Fruit fly (Drosophila melanogaster) whole organism, embryonic: ENCODE measurements around the gene CG14971.

ENCODE experiments used
- ATbp ChIP-seq: fragments of 200-800 bp; sonication (Bioruptor generic); optimal IDR thresholded peaks from 2 replicates; lab custom pipeline; 2017; ENCODE audit warnings: missing biosample characterization, mild to moderate bottlenecking, missing genetic modification characterization, missing genetic modification reagents
- Ada2b ChIP-seq: fragments of 200-800 bp; sonication (Bioruptor generic); IDR thresholded peaks from 2 replicates; pipeline ENCODE4 v1.3.6; 2022; ENCODE audit warnings: missing biosample characterization, missing genetic modification characterization
- Atf6 ChIP-seq: fragments of 200-800 bp; sonication (Bioruptor generic); IDR thresholded peaks from 2 replicates; pipeline ENCODE4 v1.3.6; 2022; ENCODE audit warnings: missing biosample characterization, missing genetic modification characterization
- B-H1 ChIP-seq: fragments of 200-800 bp; sonication (Bioruptor generic); IDR thresholded peaks from 3 replicates; pipeline ENCODE4 v1.3.6; 2022; ENCODE audit warnings: missing biosample characterization, missing genetic modification characterization
- CG10565 ChIP-seq: fragments of 200-800 bp; sonication (Bioruptor generic); optimal IDR thresholded peaks from 3 replicates; lab custom pipeline; 2016; ENCODE audit warnings: missing biosample characterization, mild to moderate bottlenecking, missing genetic modification characterization
- CG11456 ChIP-seq: fragments of 200-800 bp; sonication (Bioruptor generic); IDR thresholded peaks from 3 replicates; pipeline ENCODE4 v1.3.6; 2022; ENCODE audit warnings: missing biosample characterization, missing genetic modification characterization
- CG11504 ChIP-seq: fragments of 200-800 bp; sonication (Bioruptor generic); optimal IDR thresholded peaks from 3 replicates; lab custom pipeline; 2019; ENCODE audit warnings: missing biosample characterization, mild to moderate bottlenecking, missing genetic modification characterization, moderate library complexity
- CG12071 ChIP-seq: fragments of 200-800 bp; sonication (Bioruptor generic); optimal IDR thresholded peaks from 3 replicates; lab custom pipeline; 2018; ENCODE audit warnings: missing biosample characterization, mild to moderate bottlenecking, missing genetic modification characterization
- CG13894 ChIP-seq: fragments of 200-800 bp; sonication (Bioruptor generic); optimal IDR thresholded peaks from 3 replicates; lab custom pipeline; 2018; ENCODE audit warnings: missing biosample characterization, mild to moderate bottlenecking, missing genetic modification characterization, moderate library complexity
- CG15514 ChIP-seq: fragments of 200-800 bp; sonication (Bioruptor generic); optimal IDR thresholded peaks from 3 replicates; lab custom pipeline; 2017; ENCODE audit warnings: missing biosample characterization, missing genetic modification characterization, mild to moderate bottlenecking, moderate library complexity, missing genetic modification reagents
- CG1602 ChIP-seq: fragments of 200-800 bp; sonication (Bioruptor generic); optimal IDR thresholded peaks from 3 replicates; lab custom pipeline; 2016; ENCODE audit warnings: missing biosample characterization, missing genetic modification characterization
- CG18011 ChIP-seq: fragments of 200-800 bp; sonication (Bioruptor generic); optimal IDR thresholded peaks from 2 replicates; lab custom pipeline; 2017; ENCODE audit warnings: missing biosample characterization, missing genetic modification characterization, mild to moderate bottlenecking, moderate library complexity, missing genotype
- CG18599 ChIP-seq: fragments of 200-800 bp; sonication (Bioruptor generic); optimal IDR thresholded peaks from 3 replicates; lab custom pipeline; 2017; ENCODE audit warnings: missing biosample characterization, missing genetic modification characterization, mild to moderate bottlenecking, moderate library complexity, missing genetic modification reagents
- CG30020 ChIP-seq: fragments of 200-800 bp; optimal IDR thresholded peaks from 2 replicates; lab custom pipeline; 2019; ENCODE audit warnings: missing biosample characterization, mild to moderate bottlenecking, missing genetic modification characterization, moderate library complexity
- CG31441 ChIP-seq: fragments of 200-800 bp; sonication (Bioruptor generic); IDR thresholded peaks from 2 replicates; pipeline ENCODE4 v1.3.6; 2022; ENCODE audit warnings: missing biosample characterization, missing genetic modification characterization
- CG32532 ChIP-seq: fragments of 200-800 bp; sonication (Bioruptor generic); IDR thresholded peaks from 2 replicates; pipeline ENCODE4 v1.3.6; 2022; ENCODE audit warnings: missing biosample characterization, missing genetic modification characterization
- CG33557 ChIP-seq: fragments of 200-800 bp; sonication (Bioruptor generic); optimal IDR thresholded peaks from 2 replicates; lab custom pipeline; 2019; ENCODE audit warnings: missing biosample characterization, mild to moderate bottlenecking, missing genetic modification characterization, moderate library complexity
- CG34224 ChIP-seq: fragments of 200-800 bp; sonication (Bioruptor generic); IDR thresholded peaks from 3 replicates; pipeline ENCODE4 v1.3.6; 2022; ENCODE audit warnings: missing biosample characterization, missing genetic modification characterization; ENCODE audit not compliant: partially characterized antibody
- CG3995 ChIP-seq: fragments of 200-800 bp; sonication (Bioruptor generic); optimal IDR thresholded peaks from 3 replicates; lab custom pipeline; 2016; ENCODE audit warnings: missing biosample characterization, missing genetic modification characterization
- CG4730 ChIP-seq: fragments of 200-800 bp; sonication (Bioruptor generic); IDR thresholded peaks from 2 replicates; pipeline ENCODE4 v1.3.6; 2022; ENCODE audit warnings: missing biosample characterization, missing genetic modification characterization
- CG6854 ChIP-seq: fragments of 200-800 bp; sonication (Bioruptor generic); optimal IDR thresholded peaks from 3 replicates; lab custom pipeline; 2017; ENCODE audit warnings: missing biosample characterization, mild to moderate bottlenecking, missing genetic modification characterization
- CTCF ChIP-seq: fragments of 200-800 bp; sonication (Bioruptor generic); optimal IDR thresholded peaks from 2 replicates; lab custom pipeline; 2017; ENCODE audit warnings: missing biosample characterization, mild to moderate bottlenecking, missing genetic modification characterization, moderate library complexity
- Dip3 ChIP-seq: fragments of 200-800 bp; sonication (Bioruptor generic); optimal IDR thresholded peaks from 3 replicates; lab custom pipeline; 2016; ENCODE audit warnings: missing biosample characterization, missing genetic modification characterization
- Dp ChIP-seq: fragments of 200-800 bp; sonication (Bioruptor generic); optimal IDR thresholded peaks from 2 replicates; lab custom pipeline; 2018; ENCODE audit warnings: missing biosample characterization, mild to moderate bottlenecking, missing genetic modification characterization, moderate library complexity
- E2f2 ChIP-seq: fragments of 200-800 bp; sonication (Bioruptor generic); IDR thresholded peaks from 2 replicates; pipeline ENCODE4 v1.3.6; 2022; ENCODE audit warnings: missing biosample characterization, missing genetic modification characterization
- H15 ChIP-seq: fragments of 200-800 bp; sonication (Bioruptor generic); IDR thresholded peaks from 3 replicates; pipeline ENCODE4 v1.3.6; 2022; ENCODE audit warnings: missing biosample characterization, missing genetic modification characterization
- HLH3B ChIP-seq: fragments of 200-800 bp; sonication (Bioruptor generic); IDR thresholded peaks from 2 replicates; pipeline ENCODE4 v1.3.6; 2022; ENCODE audit warnings: missing biosample characterization, missing genetic modification characterization
- MESR4 ChIP-seq: fragments of 200-800 bp; sonication (Bioruptor generic); optimal IDR thresholded peaks from 2 replicates; lab custom pipeline; 2018; ENCODE audit warnings: missing biosample characterization, mild to moderate bottlenecking, missing genetic modification characterization, moderate library complexity
- Med ChIP-seq: fragments of 200-800 bp; sonication (Bioruptor generic); peaks from one replicate; lab custom pipeline; 2016; ENCODE audit warnings: missing biosample characterization, missing genetic modification characterization, mild to moderate bottlenecking, inconsistent platforms, moderate library complexity
- Mes4 ChIP-seq: fragments of 200-800 bp; sonication (Bioruptor generic); optimal IDR thresholded peaks from 2 replicates; lab custom pipeline; 2016; ENCODE audit warnings: missing biosample characterization, missing genetic modification characterization
- Neu2 ChIP-seq: fragments of 200-800 bp; sonication (Bioruptor generic); optimal IDR thresholded peaks from 3 replicates; lab custom pipeline; 2016; ENCODE audit warnings: missing biosample characterization, missing genetic modification characterization, borderline replicate concordance
- NfI ChIP-seq: fragments of 200-800 bp; sonication (Bioruptor generic); optimal IDR thresholded peaks from 3 replicates; lab custom pipeline; 2018; ENCODE audit warnings: missing biosample characterization, mild to moderate bottlenecking, missing genetic modification characterization, moderate library complexity
- Ssrp ChIP-seq: fragments of 200-800 bp; sonication (Bioruptor generic); optimal IDR thresholded peaks from 2 replicates; lab custom pipeline; 2018; ENCODE audit warnings: missing biosample characterization, mild to moderate bottlenecking, missing genetic modification characterization, moderate library complexity
- abd-A ChIP-seq: fragments of 200-800 bp; sonication (Bioruptor generic); optimal IDR thresholded peaks from 3 replicates; lab custom pipeline; 2019; ENCODE audit warnings: missing biosample characterization, mild to moderate bottlenecking, missing genetic modification characterization, moderate library complexity
- amos ChIP-seq: fragments of 200-800 bp; sonication (Bioruptor generic); IDR thresholded peaks from 2 replicates; pipeline ENCODE4 v1.3.6; 2022; ENCODE audit warnings: missing biosample characterization, missing genetic modification characterization; ENCODE audit not compliant: partially characterized antibody
- az2 ChIP-seq: fragments of 200-800 bp; sonication (Bioruptor generic); optimal IDR thresholded peaks from 3 replicates; lab custom pipeline; 2016; ENCODE audit warnings: missing biosample characterization, missing genetic modification characterization
- btn ChIP-seq: fragments of 200-800 bp; sonication (Bioruptor generic); optimal IDR thresholded peaks from 2 replicates; lab custom pipeline; 2016; ENCODE audit warnings: missing biosample characterization, missing genetic modification characterization
- crp ChIP-seq, 2 experiments: fragments of 200-800 bp; sonication (Bioruptor generic); optimal IDR thresholded peaks; 2 replicates in 1 of 2; 3 replicates in 1 of 2; lab custom pipeline; 2017; ENCODE audit warnings: missing biosample characterization in 2 of 2, missing genetic modification characterization in 2 of 2, mild to moderate bottlenecking in 1 of 2, moderate library complexity in 1 of 2
- fu2 ChIP-seq: fragments of 200-800 bp; sonication (Bioruptor generic); optimal IDR thresholded peaks from 2 replicates; lab custom pipeline; 2016; ENCODE audit warnings: missing biosample characterization, missing genetic modification characterization
- lov ChIP-seq, 2 experiments: fragments of 200-800 bp in 1 of 2; fragments of >200 bp in 1 of 2; sonication (Bioruptor generic) in 1 of 2; IDR thresholded peaks in 1 of 2; optimal IDR thresholded peaks in 1 of 2; 2 replicates in 1 of 2; 3 replicates in 1 of 2; pipeline versions ENCODE4 v1.3.6 to Lab custom; 2017 to 2022; ENCODE audit warnings: missing biosample characterization in 1 of 2, missing genetic modification characterization in 1 of 2
- otp ChIP-seq: fragments of 200-800 bp; sonication (Bioruptor generic); IDR thresholded peaks from 3 replicates; pipeline ENCODE4, ENCODE4 v1.3.6; 2022; ENCODE audit warnings: missing biosample characterization, missing genetic modification characterization
- p53 ChIP-seq: fragments of 200-800 bp; sonication (Bioruptor generic); optimal IDR thresholded peaks from 2 replicates; lab custom pipeline; 2016; ENCODE audit warnings: missing biosample characterization, missing genetic modification characterization
- peb ChIP-seq: fragments of 200-800 bp; sonication (Bioruptor generic); IDR thresholded peaks from 2 replicates; pipeline ENCODE4 v1.3.6; 2022; ENCODE audit warnings: missing biosample characterization, missing genetic modification characterization
- phol ChIP-seq: fragments of 200-800 bp; sonication (Bioruptor generic); optimal IDR thresholded peaks from 3 replicates; lab custom pipeline; 2018; ENCODE audit warnings: missing biosample characterization, mild to moderate bottlenecking, missing genetic modification characterization, moderate library complexity
- row ChIP-seq: fragments of 200-800 bp; sonication (Bioruptor generic); IDR thresholded peaks from 3 replicates; pipeline ENCODE4 v1.3.6; 2022; ENCODE audit warnings: missing biosample characterization, missing genetic modification characterization
- schlank ChIP-seq: fragments of 200-800 bp; sonication (Bioruptor generic); optimal IDR thresholded peaks from 2 replicates; lab custom pipeline; 2018; ENCODE audit warnings: missing biosample characterization, mild to moderate bottlenecking, missing genetic modification characterization
- sqz ChIP-seq: fragments of 200-800 bp; sonication (Bioruptor generic); optimal IDR thresholded peaks from 3 replicates; lab custom pipeline; 2018; ENCODE audit warnings: missing biosample characterization, mild to moderate bottlenecking, missing genetic modification characterization
- stc ChIP-seq: fragments of 200-800 bp; sonication (Bioruptor generic); IDR thresholded peaks from 2 replicates; pipeline ENCODE4 v1.3.6; 2022; ENCODE audit warnings: missing biosample characterization, missing genetic modification characterization
- tup ChIP-seq: fragments of 200-800 bp; sonication (Bioruptor generic); optimal IDR thresholded peaks from 2 replicates; lab custom pipeline; 2016; ENCODE audit warnings: missing biosample characterization, mild to moderate bottlenecking, missing genetic modification characterization, moderate library complexity
- vvl ChIP-seq: fragments of 200-800 bp; sonication (Bioruptor generic); IDR thresholded peaks from 2 replicates; pipeline ENCODE4 v1.3.6; 2022; ENCODE audit warnings: missing biosample characterization, missing genetic modification characterization
- yki ChIP-seq: fragments of >200 bp; optimal IDR thresholded peaks from 3 replicates; lab custom pipeline; 2018

CG14971 gene

dm6 chr3L:3460402-3461027 lies 10.6 kb downstream of the CG14971 start, which contains the start of gene eIF5B (continued):
- TF ChIP-seq MESR4 (GFP tag; lab: Kevin White, UChicago) (peak; percentile 94), CG34224 (peak; percentile 17; the same call in 1 of the 3 replicates), HLH3B (peak; percentile 72; the same call in 1 of the 2 replicates), Mes4 (GFP tag; lab: Kevin White, UChicago) (peak; percentile 1), CG11456 (peak; percentile 89), stc (peak; percentile 84), p53 (GFP tag; lab: Kevin White, UChicago) (no peak), CG31441 (peak; percentile 72), ATbp (GFP tag; lab: Kevin White, UChicago) (peak; percentile 66), fu2 (no peak), Ada2b (GFP tag; lab: Robert Waterston, UW) (peak; percentile 80), abd-A (tag; lab: Kevin White, UChicago) (no peak), Dip3 (GFP tag; lab: Kevin White, UChicago) (peak; percentile 57), CG1602 (peak; percentile 88), crp (GFP tag; optimal IDR thresholded peaks at IDR 0.05; lab: Kevin White, UChicago) (peak in 1 of 2 experiments; percentile 31), CG18599 (GFP tag; lab: Kevin White, UChicago) (peak; percentile 62), btn (no peak), Neu2 (GFP tag; lab: Kevin White, UChicago) (no peak), CG15514 (GFP tag; lab: Kevin White, UChicago) (peak; percentile 57), CG3995 (no peak), row (GFP tag; lab: Robert Waterston, UW) (peak; percentile 97), amos (GFP tag; lab: Robert Waterston, UW) (peak; percentile 44; the same call in 1 of the 2 replicates), az2 (GFP tag; lab: Kevin White, UChicago) (peak; percentile 85), sqz (no peak), CG11504 (tag; lab: Kevin White, UChicago) (peak; percentile 73), tup (GFP tag; lab: Kevin White, UChicago) (no peak), CG6854 (GFP tag; lab: Kevin White, UChicago) (no peak), CG33557 (GFP tag; lab: Kevin White, UChicago) (peak; percentile 70), CG18011 (peak; percentile 40), CG32532 (GFP tag; lab: Robert Waterston, UW) (peak; percentile 88), Ssrp (tag; lab: Kevin White, UChicago) (peak; percentile 81), H15 (GFP tag; lab: Robert Waterston, UW) (peak; percentile 78), schlank (tag; lab: Kevin White, UChicago) (peak; percentile 42), CG30020 (tag; lab: Kevin White, UChicago) (peak; percentile 67), Med (GFP tag; lab: Kevin White, UChicago) (peak; percentile 89), Atf6 (peak; percentile 80), B-H1 (GFP tag; lab: Robert Waterston, UW) (peak; percentile 68)
- TF ChIP-seq, all 482 proteins: peak for 364

DNA sequence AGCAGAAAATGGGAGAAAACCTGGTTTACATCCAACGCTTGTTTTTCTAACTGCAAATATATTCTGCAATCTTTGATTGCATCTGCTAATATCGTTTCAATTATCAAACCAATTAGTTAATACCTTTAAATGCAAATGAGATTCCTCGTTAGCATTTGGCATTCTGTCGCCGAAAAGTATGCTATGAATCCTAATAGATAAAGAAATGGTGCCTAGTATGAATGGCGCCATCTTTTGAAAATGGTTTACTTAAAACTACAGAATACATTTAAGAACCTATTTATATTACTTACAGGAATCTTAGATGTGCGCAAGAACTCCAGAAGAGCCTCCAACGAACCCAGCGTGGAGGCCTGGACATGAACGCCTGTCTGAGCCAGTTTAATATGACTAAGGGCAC lies 14.2 kb downstream of the CG14971 start:
- peak; percentile 83 for TF ChIP-seq CTCF (GFP tag; lab: Kevin White, UChicago)
- TF ChIP-seq yki (lab: Kevin White, UChicago) = no peak
- no peak for TF ChIP-seq peb
- TF ChIP-seq NfI = no peak
- no peak for TF ChIP-seq Ssrp (tag; lab: Kevin White, UChicago)
- TF ChIP-seq otp (GFP tag; lab: Robert Waterston, UW) = no peak
- TF ChIP-seq CG13894 (tag; lab: Kevin White, UChicago) = no peak
- TF ChIP-seq Dp (GFP tag; lab: Kevin White, UChicago) = peak; percentile 79
- no peak for TF ChIP-seq CG4730
- no peak for TF ChIP-seq lov (optimal IDR thresholded peaks at IDR 0.05; lab: Kevin White, UChicago)
- no peak for TF ChIP-seq lov (GFP tag; IDR thresholded peaks at IDR 0.05; lab: Robert Waterston, UW)
- no peak for TF ChIP-seq Mes4 (GFP tag; lab: Kevin White, UChicago)
- TF ChIP-seq CG10565 (GFP tag; lab: Kevin White, UChicago) = no peak
- peak; percentile 47 for TF ChIP-seq vvl
- peak; percentile 10 for TF ChIP-seq phol (tag; lab: Kevin White, UChicago)
- TF ChIP-seq CG12071 = no peak
- peak; percentile 88 for TF ChIP-seq E2f2
